Worm (Caenorhabditis elegans) whole organism, L4/young adult: ENCODE results near the gene sfa-1.

ENCODE experiments used
- W03F9.2 ChIP-seq: fragments of 150-350 bp; optimal IDR thresholded peaks from 2 replicates; lab custom pipeline; 2014; ENCODE audit warnings: missing biosample characterization, missing genetic modification characterization
- dao-5 ChIP-seq: sonication (generic microtip); optimal IDR thresholded peaks from 2 replicates; lab custom pipeline; 2016; ENCODE audit warnings: missing genotype, missing genetic modification characterization, moderate library complexity, missing compliant biosample characterization
- him-1 ChIP-seq: sonication (generic microtip); optimal IDR thresholded peaks from 2 replicates; lab custom pipeline; 2016; ENCODE audit warnings: missing genotype, missing genetic modification reagents, missing genetic modification characterization, missing compliant biosample characterization

ce11 chrIV:17150418-17150817 is 39.6 kb upstream of the sfa-1 start:
- no peak for TF ChIP-seq dao-5
- no peak for TF ChIP-seq W03F9.2
- no peak for TF ChIP-seq him-1 (tag; lab: Kevin White, UChicago)
